Worm (Caenorhabditis elegans) whole organism, early embryonic: ENCODE measurements around the gene C46F2.1.

Experiments
- B0310.2 ChIP-seq: sonication (generic microtip); optimal IDR thresholded peaks from 2 replicates; lab custom pipeline; 2016; ENCODE audit warnings: mild to moderate bottlenecking, missing genetic modification characterization, missing compliant biosample characterization
- F13C5.2 ChIP-seq: sonication (generic microtip); optimal IDR thresholded peaks from 2 replicates; lab custom pipeline; 2017; ENCODE audit warnings: mild to moderate bottlenecking, missing genetic modification characterization, inconsistent platforms, missing compliant biosample characterization
- aly-1 ChIP-seq: sonication (generic microtip); optimal IDR thresholded peaks from 2 replicates; lab custom pipeline; 2016; ENCODE audit warnings: missing genetic modification characterization, missing compliant biosample characterization
- ama-1 ChIP-seq: fragments of 150-350 bp; optimal IDR thresholded peaks from 2 replicates; lab custom pipeline; 2014
- ceh-13 ChIP-seq: fragments of 200-800 bp; sonication (Bioruptor generic); optimal IDR thresholded peaks from 2 replicates; lab custom pipeline; 2018; ENCODE audit warnings: mild to moderate bottlenecking, missing genetic modification characterization, missing compliant biosample characterization
- ceh-36 ChIP-seq: sonication (generic microtip); optimal IDR thresholded peaks from 2 replicates; lab custom pipeline; 2016; ENCODE audit warnings: missing genetic modification characterization, inconsistent platforms, missing compliant biosample characterization
- ets-7 ChIP-seq: sonication (generic microtip); optimal IDR thresholded peaks from 2 replicates; lab custom pipeline; 2016; ENCODE audit warnings: missing genotype, missing genetic modification characterization, missing compliant biosample characterization
- flt-1 ChIP-seq: fragments of 200-800 bp; sonication (Bioruptor generic); IDR thresholded peaks from 2 replicates; pipeline ENCODE4 v1.3.6; 2022; ENCODE audit warnings: missing genetic modification characterization, missing compliant biosample characterization
- hmbx-1 ChIP-seq: sonication (generic microtip); optimal IDR thresholded peaks from 2 replicates; lab custom pipeline; 2016; ENCODE audit warnings: mild to moderate bottlenecking, missing genetic modification characterization, missing compliant biosample characterization
- hmg-4 ChIP-seq: fragments of 200-800 bp; sonication (Bioruptor generic); optimal IDR thresholded peaks from 2 replicates; lab custom pipeline; 2018; ENCODE audit warnings: mild to moderate bottlenecking, missing genetic modification characterization, missing compliant biosample characterization
- hnd-1 ChIP-seq: sonication (generic microtip); optimal IDR thresholded peaks from 2 replicates; lab custom pipeline; 2016; ENCODE audit warnings: missing genetic modification characterization, missing compliant biosample characterization
- pes-1 ChIP-seq: fragments of 200-800 bp; sonication (Bioruptor generic); IDR thresholded peaks from 2 replicates; pipeline ENCODE4 v1.3.6; 2022; ENCODE audit warnings: missing genetic modification reagents, missing genetic modification characterization, missing compliant biosample characterization
- scrt-1 ChIP-seq: fragments of 200-800 bp; sonication (Bioruptor generic); IDR thresholded peaks from 2 replicates; pipeline ENCODE4 v1.3.6; 2022; ENCODE audit warnings: missing genetic modification characterization, missing compliant biosample characterization
- sea-1 ChIP-seq: fragments of 200-800 bp; sonication (Bioruptor generic); conservative IDR thresholded peaks from 2 replicates; pipeline ENCODE4 v1.3.6; 2022; ENCODE audit warnings: missing genetic modification characterization, missing compliant biosample characterization
- tbx-11 ChIP-seq: fragments of 200-800 bp; sonication (Bioruptor generic); IDR thresholded peaks from 2 replicates; pipeline ENCODE4 v1.3.6; 2022; ENCODE audit warnings: missing genetic modification characterization, missing compliant biosample characterization
- tbx-37 ChIP-seq: fragments of 200-800 bp; sonication (Bioruptor generic); conservative IDR thresholded peaks from 2 replicates; pipeline ENCODE4 v1.3.6; 2022; ENCODE audit warnings: missing genetic modification reagents, missing genetic modification characterization, missing compliant biosample characterization
- tra-4 ChIP-seq: sonication (generic microtip); optimal IDR thresholded peaks from 2 replicates; lab custom pipeline; 2017; ENCODE audit warnings: missing genetic modification characterization, missing compliant biosample characterization

Gene C46F2.1

DNA sequence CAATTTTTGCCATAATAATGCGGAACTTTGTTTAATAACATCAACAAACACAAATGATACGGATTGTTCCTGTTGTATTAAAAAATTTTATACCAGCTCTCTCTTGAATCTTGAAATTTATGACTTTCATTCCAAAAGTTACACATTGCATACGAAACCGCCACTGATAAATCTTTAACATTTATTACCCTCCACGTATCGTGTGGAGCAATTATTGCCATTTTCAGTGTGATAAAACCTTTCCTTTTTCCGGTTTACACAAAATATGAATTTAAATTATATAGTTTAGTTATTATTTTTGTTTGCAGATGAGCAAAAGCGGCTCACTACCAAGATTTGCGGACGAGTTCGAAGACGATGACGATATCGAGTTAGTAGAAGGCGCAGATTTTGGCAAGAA, 17.0 kb upstream of the C46F2.1 start, which contains the start of gene C18A11.3:
C18A11.3 (plus strand) TSS at position 301 of the 400 bp plus-strand sequence.
- TF ChIP-seq ceh-36 (tag; lab: Kevin White, UChicago) = no peak
- TF ChIP-seq flt-1 (GFP tag; lab: Robert Waterston, UW) = no peak
- TF ChIP-seq scrt-1 (GFP tag; lab: Robert Waterston, UW) = no peak
- TF ChIP-seq tra-4 (tag; lab: Kevin White, UChicago) = no peak
- no peak for TF ChIP-seq tbx-11 (GFP tag; lab: Robert Waterston, UW)
- TF ChIP-seq tbx-37 = no peak
- no peak for TF ChIP-seq hmbx-1 (tag; lab: Kevin White, UChicago)
- TF ChIP-seq B0310.2 = no peak
- no peak for TF ChIP-seq ama-1 (lab: Kevin White, UChicago)
- no peak for TF ChIP-seq F13C5.2 (tag; lab: Kevin White, UChicago)
- no peak for TF ChIP-seq ceh-13 (GFP tag; lab: Kevin White, UChicago)
- no peak for TF ChIP-seq pes-1 (GFP tag; lab: Robert Waterston, UW)
- no peak for TF ChIP-seq ets-7 (tag; lab: Kevin White, UChicago)
- TF ChIP-seq aly-1 (tag; lab: Kevin White, UChicago) = no peak
- no peak for TF ChIP-seq hmg-4
- no peak for TF ChIP-seq sea-1 (GFP tag; lab: Robert Waterston, UW)

DNA sequence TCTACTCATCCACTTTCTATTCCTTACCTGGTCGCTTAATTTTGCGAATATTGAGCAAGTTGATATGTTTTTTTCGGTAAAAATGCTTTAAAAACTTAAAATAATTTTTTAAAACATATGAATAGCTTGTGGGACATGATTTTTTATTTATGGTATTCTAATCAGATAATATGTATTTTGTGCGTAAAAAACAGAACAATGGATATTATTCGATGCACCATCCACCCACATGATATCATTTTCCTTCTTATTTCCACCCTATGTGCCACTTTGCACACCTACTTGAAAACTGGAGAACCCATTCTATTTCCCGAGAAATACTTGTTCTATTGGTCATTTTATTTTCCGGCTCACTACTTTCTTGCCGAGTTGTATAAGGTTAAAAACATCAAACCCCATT, 10.6 kb upstream of the C46F2.1 start, which contains the start of gene C18A11.2:
C18A11.2 (plus strand) TSS at position 301 of the 400 bp plus-strand sequence.
- TF ChIP-seq aly-1 (tag; lab: Kevin White, UChicago) (no peak), ceh-36 (tag; lab: Kevin White, UChicago) (no peak), pes-1 (GFP tag; lab: Robert Waterston, UW) (no peak), hnd-1 (no peak), tbx-11 (GFP tag; lab: Robert Waterston, UW) (no peak), ama-1 (lab: Kevin White, UChicago) (no peak), hmg-4 (no peak), B0310.2 (no peak), flt-1 (GFP tag; lab: Robert Waterston, UW) (no peak), sea-1 (GFP tag; lab: Robert Waterston, UW) (no peak), ets-7 (tag; lab: Kevin White, UChicago) (no peak), F13C5.2 (tag; lab: Kevin White, UChicago) (no peak), hmbx-1 (tag; lab: Kevin White, UChicago) (no peak), ceh-13 (GFP tag; lab: Kevin White, UChicago) (no peak), tra-4 (tag; lab: Kevin White, UChicago) (no peak), scrt-1 (GFP tag; lab: Robert Waterston, UW) (no peak), tbx-37 (no peak)

DNA sequence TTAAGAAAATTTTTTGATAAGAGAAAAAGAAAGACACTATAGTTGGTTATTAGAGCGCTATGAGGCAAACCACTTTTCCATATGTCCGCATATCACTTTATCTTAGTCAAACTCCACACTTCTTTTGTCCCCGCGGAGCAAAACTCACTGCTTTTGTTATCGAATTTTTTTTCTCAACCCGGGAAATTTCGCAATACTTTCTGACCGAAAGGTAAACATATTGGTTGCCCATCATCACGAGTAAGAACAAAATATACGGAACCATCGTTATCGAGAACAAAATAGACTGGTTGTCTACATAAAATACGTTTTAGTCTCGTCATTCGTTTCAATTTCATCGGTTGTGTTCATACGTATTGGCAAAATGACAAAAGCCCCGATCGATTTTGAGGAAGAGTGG, 8.6 kb upstream of the C46F2.1 start, which contains the start of gene C18A11.1:
C18A11.1 (plus strand) TSS at position 36 of the 400 bp plus-strand sequence.
- no peak for TF ChIP-seq hmg-4
- no peak for TF ChIP-seq ets-7 (tag; lab: Kevin White, UChicago)
- no peak for TF ChIP-seq ceh-36 (tag; lab: Kevin White, UChicago)
- TF ChIP-seq tbx-11 (GFP tag; lab: Robert Waterston, UW) = no peak

DNA sequence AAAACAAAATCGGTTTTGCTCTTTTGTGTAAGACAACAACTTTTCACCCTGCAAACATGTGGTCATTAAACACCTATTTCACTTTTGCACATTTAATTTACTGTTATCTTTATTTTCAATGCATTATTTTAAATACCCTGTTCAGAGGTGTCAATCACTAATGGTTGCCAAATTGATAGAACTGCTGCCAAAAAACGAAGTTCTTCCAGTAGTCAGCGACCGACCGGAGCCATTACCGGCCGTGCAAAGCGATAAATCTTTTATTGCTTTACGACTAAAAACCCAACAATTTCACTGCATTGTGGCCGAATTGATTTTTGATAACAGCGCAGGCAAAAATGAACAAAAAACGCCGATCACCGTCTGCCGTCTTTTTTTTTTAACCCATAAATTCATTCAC, 3.3 kb upstream of the C46F2.1 start:
- TF ChIP-seq B0310.2 = no peak
- TF ChIP-seq hnd-1 = no peak
- TF ChIP-seq sea-1 (GFP tag; lab: Robert Waterston, UW) = no peak
- no peak for TF ChIP-seq ama-1 (lab: Kevin White, UChicago)
- TF ChIP-seq hmg-4 = no peak

DNA sequence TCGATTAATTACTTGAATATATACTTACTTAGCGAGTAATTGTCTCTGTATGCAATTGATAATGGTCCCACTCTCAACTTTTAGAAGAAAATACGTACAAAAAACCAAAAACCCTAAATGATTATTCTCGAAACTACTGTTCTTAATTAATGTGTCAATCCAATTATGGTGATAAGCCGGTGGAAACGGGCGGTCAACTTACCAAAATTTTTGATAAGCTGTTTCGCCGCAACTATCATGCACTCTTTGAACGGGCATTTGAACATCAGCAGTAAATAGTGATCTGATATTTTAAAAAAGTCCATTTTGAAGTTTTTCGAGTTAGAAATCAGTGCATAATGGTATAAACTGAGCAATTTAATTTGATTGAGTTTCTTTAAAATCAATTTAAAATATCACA, 526 bp downstream of the C46F2.1 start:
- no peak for TF ChIP-seq F13C5.2 (tag; lab: Kevin White, UChicago)
- TF ChIP-seq B0310.2 = no peak
- TF ChIP-seq ama-1 (lab: Kevin White, UChicago) = no peak

- no peak for TF ChIP-seq ets-7 (tag; lab: Kevin White, UChicago)
- no peak for TF ChIP-seq flt-1 (GFP tag; lab: Robert Waterston, UW)
- no peak for TF ChIP-seq ceh-13 (GFP tag; lab: Kevin White, UChicago)
- TF ChIP-seq B0310.2 = no peak
- no peak for TF ChIP-seq pes-1 (GFP tag; lab: Robert Waterston, UW)
- TF ChIP-seq hmg-4 = no peak
- no peak for TF ChIP-seq ceh-36 (tag; lab: Kevin White, UChicago)
- no peak for TF ChIP-seq tbx-11 (GFP tag; lab: Robert Waterston, UW)
- no peak for TF ChIP-seq tra-4 (tag; lab: Kevin White, UChicago)
These were observed 1.1 kb downstream of the C46F2.1 start for ce11 chrX:8078899-8079298.

DNA sequence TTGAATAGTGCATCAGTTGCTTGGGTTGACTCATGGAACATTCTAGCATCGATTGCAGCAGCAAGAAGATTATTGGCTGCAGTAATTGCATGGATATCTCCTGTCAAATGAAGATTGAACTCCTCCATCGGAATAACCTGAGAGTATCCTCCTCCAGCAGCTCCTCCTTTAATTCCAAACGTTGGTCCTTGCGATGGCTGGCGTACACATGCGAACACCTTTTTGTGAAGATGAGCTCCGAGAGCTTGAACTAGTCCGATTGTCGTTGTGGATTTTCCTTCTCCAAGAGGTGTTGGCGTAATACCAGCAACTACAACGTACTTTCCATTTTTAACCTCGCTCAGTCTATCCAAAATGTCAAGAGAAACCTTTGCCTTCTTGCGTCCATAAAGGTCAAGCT, 4.9 kb downstream of the C46F2.1 start:
- TF ChIP-seq tbx-37 (no peak), tra-4 (tag; lab: Kevin White, UChicago) (no peak), pes-1 (GFP tag; lab: Robert Waterston, UW) (no peak), B0310.2 (no peak), F13C5.2 (tag; lab: Kevin White, UChicago) (no peak)

ce11 chrX:8083330-8083729, 5.5 kb downstream of the C46F2.1 start:
- TF ChIP-seq hmbx-1 (tag; lab: Kevin White, UChicago) (no peak), ama-1 (lab: Kevin White, UChicago) (no peak), hnd-1 (no peak), ceh-36 (tag; lab: Kevin White, UChicago) (no peak), hmg-4 (no peak), ceh-13 (GFP tag; lab: Kevin White, UChicago) (no peak), B0310.2 (no peak), aly-1 (tag; lab: Kevin White, UChicago) (no peak), tbx-37 (no peak), scrt-1 (GFP tag; lab: Robert Waterston, UW) (no peak), tra-4 (tag; lab: Kevin White, UChicago) (no peak), ets-7 (tag; lab: Kevin White, UChicago) (no peak), pes-1 (GFP tag; lab: Robert Waterston, UW) (no peak), tbx-11 (GFP tag; lab: Robert Waterston, UW) (no peak), sea-1 (GFP tag; lab: Robert Waterston, UW) (no peak), F13C5.2 (tag; lab: Kevin White, UChicago) (no peak), flt-1 (GFP tag; lab: Robert Waterston, UW) (no peak)
